Worm (Caenorhabditis elegans) whole organism, L3 larva: ENCODE results near the gene JC8.7.

ENCODE experiments used
- R02D3.7 ChIP-seq: fragments of 150-350 bp; optimal IDR thresholded peaks from 2 replicates; lab custom pipeline; 2014; ENCODE audit warnings: missing biosample characterization, missing genetic modification characterization
- ZK546.5 ChIP-seq: sonication (generic microtip); optimal IDR thresholded peaks from 2 replicates; lab custom pipeline; 2017; ENCODE audit warnings: missing biosample characterization, missing genetic modification characterization
- aly-2 ChIP-seq: fragments of 150-350 bp; optimal IDR thresholded peaks from 2 replicates; lab custom pipeline; 2014; ENCODE audit warnings: missing biosample characterization, missing genetic modification characterization
- ceh-9 ChIP-seq: sonication (generic microtip); optimal IDR thresholded peaks from 2 replicates; lab custom pipeline; 2018; ENCODE audit warnings: missing biosample characterization, missing genetic modification characterization
- daf-12 ChIP-seq: fragments of 150-350 bp; optimal IDR thresholded peaks from 2 replicates; lab custom pipeline; 2014; ENCODE audit warnings: missing biosample characterization, missing genetic modification reagents, missing genetic modification characterization
- egl-27 ChIP-seq: sonication (generic microtip); optimal IDR thresholded peaks from 4 replicates; lab custom pipeline; 2017; ENCODE audit warnings: missing biosample characterization, missing genetic modification reagents, missing genetic modification characterization
- elt-1 ChIP-seq: fragments of 150-350 bp; optimal IDR thresholded peaks from 2 replicates; lab custom pipeline; 2014; ENCODE audit warnings: missing biosample characterization, missing genetic modification characterization
- elt-2 ChIP-seq: sonication (generic microtip); optimal IDR thresholded peaks from 2 replicates; lab custom pipeline; 2016; ENCODE audit warnings: missing genetic modification reagents, mild to moderate bottlenecking, missing genetic modification characterization, missing compliant biosample characterization
- elt-3 ChIP-seq, 3 experiments: fragments of 150-350 bp in 1 of 3; sonication (generic microtip) in 2 of 3; optimal IDR thresholded peaks; 2 replicates in 2 of 3; 4 replicates in 1 of 3; lab custom pipeline; 2014 to 2017; ENCODE audit warnings: missing biosample characterization in 3 of 3, missing genetic modification characterization in 3 of 3
- eor-1 ChIP-seq, 2 experiments: fragments of 150-350 bp; optimal IDR thresholded peaks; 2 replicates each; lab custom pipeline; 2014 to 2018; ENCODE audit warnings: missing biosample characterization in 2 of 2, missing genetic modification characterization in 2 of 2
- fkh-2 ChIP-seq: fragments of 150-350 bp; optimal IDR thresholded peaks from 2 replicates; lab custom pipeline; 2014; ENCODE audit warnings: missing biosample characterization, missing genetic modification reagents, missing genetic modification characterization
- fos-1 ChIP-seq: fragments of 150-350 bp; optimal IDR thresholded peaks from 2 replicates; lab custom pipeline; 2014; ENCODE audit warnings: missing biosample characterization, missing genetic modification characterization
- jun-1 ChIP-seq: fragments of 150-350 bp; optimal IDR thresholded peaks from 2 replicates; lab custom pipeline; 2014; ENCODE audit warnings: missing biosample characterization, missing genetic modification reagents, missing genetic modification characterization
- lin-15B ChIP-seq: fragments of 150-350 bp; optimal IDR thresholded peaks from 2 replicates; lab custom pipeline; 2014; ENCODE audit warnings: missing biosample characterization, missing genetic modification characterization
- lin-39 ChIP-seq: fragments of 150-350 bp; optimal IDR thresholded peaks from 2 replicates; lab custom pipeline; 2018; ENCODE audit warnings: missing biosample characterization, missing genetic modification reagents, missing genetic modification characterization
- mdl-1 ChIP-seq: fragments of 150-350 bp; optimal IDR thresholded peaks from 2 replicates; lab custom pipeline; 2014; ENCODE audit warnings: missing biosample characterization, missing genetic modification characterization
- mml-1 ChIP-seq: fragments of 150-350 bp; sonication (generic microtip); optimal IDR thresholded peaks from 3 replicates; lab custom pipeline; 2014; ENCODE audit warnings: missing biosample characterization, missing genetic modification characterization
- nfya-1 ChIP-seq: sonication (generic microtip); optimal IDR thresholded peaks from 2 replicates; lab custom pipeline; 2017; ENCODE audit warnings: missing genetic modification characterization, mild to moderate bottlenecking, missing compliant biosample characterization, antibody characterized with exemption, moderate library complexity; ENCODE audit not compliant: insufficient read depth
- nhr-11 ChIP-seq: fragments of 150-350 bp; optimal IDR thresholded peaks from 2 replicates; lab custom pipeline; 2014; ENCODE audit warnings: missing biosample characterization, missing genetic modification characterization
- nhr-12 ChIP-seq: fragments of 150-350 bp; optimal IDR thresholded peaks from 2 replicates; lab custom pipeline; 2014; ENCODE audit warnings: missing biosample characterization, missing genetic modification characterization
- nhr-23 ChIP-seq: fragments of 150-350 bp; optimal IDR thresholded peaks from 2 replicates; lab custom pipeline; 2014; ENCODE audit warnings: missing biosample characterization, missing genetic modification reagents, missing genetic modification characterization
- nhr-237 ChIP-seq: fragments of 150-350 bp; optimal IDR thresholded peaks from 2 replicates; lab custom pipeline; 2014; ENCODE audit warnings: missing biosample characterization, missing genetic modification characterization
- nhr-25 ChIP-seq: sonication (generic microtip); optimal IDR thresholded peaks from 2 replicates; lab custom pipeline; 2017; ENCODE audit warnings: missing biosample characterization, missing genetic modification characterization
- nhr-43 ChIP-seq: sonication (generic microtip); optimal IDR thresholded peaks from 2 replicates; lab custom pipeline; 2016; ENCODE audit warnings: mild to moderate bottlenecking, missing genetic modification characterization, missing compliant biosample characterization; ENCODE audit not compliant: poor library complexity, severe bottlenecking
- nhr-76 ChIP-seq: fragments of 150-350 bp; sonication (generic microtip); optimal IDR thresholded peaks from 5 replicates; lab custom pipeline; 2014; ENCODE audit warnings: missing biosample characterization, missing genetic modification characterization
- nhr-77 ChIP-seq: fragments of 150-350 bp; optimal IDR thresholded peaks from 2 replicates; lab custom pipeline; 2014; ENCODE audit warnings: missing biosample characterization, missing genetic modification characterization
- pqm-1 ChIP-seq: fragments of 150-350 bp; optimal IDR thresholded peaks from 2 replicates; lab custom pipeline; 2017; ENCODE audit warnings: missing biosample characterization, missing genetic modification characterization, inconsistent platforms
- sea-2 ChIP-seq: fragments of 150-350 bp; sonication (generic microtip); optimal IDR thresholded peaks from 4 replicates; lab custom pipeline; 2014; ENCODE audit warnings: missing biosample characterization, missing genetic modification reagents, missing genetic modification characterization
- skn-1 ChIP-seq: fragments of 150-350 bp; optimal IDR thresholded peaks from 2 replicates; lab custom pipeline; 2014; ENCODE audit warnings: missing biosample characterization, missing genetic modification characterization
- snpc-4 ChIP-seq: fragments of 150-350 bp; optimal IDR thresholded peaks from 2 replicates; lab custom pipeline; 2014; ENCODE audit warnings: missing biosample characterization, missing genetic modification characterization
- tbx-2 ChIP-seq: sonication (generic microtip); optimal IDR thresholded peaks from 2 replicates; lab custom pipeline; 2016; ENCODE audit warnings: mild to moderate bottlenecking, missing genetic modification characterization, missing compliant biosample characterization
- unc-39 ChIP-seq: sonication (generic microtip); optimal IDR thresholded peaks from 4 replicates; lab custom pipeline; 2017; ENCODE audit warnings: missing biosample characterization, missing genetic modification characterization
- ztf-11 ChIP-seq: fragments of 150-350 bp; optimal IDR thresholded peaks from 2 replicates; lab custom pipeline; 2014; ENCODE audit warnings: missing biosample characterization, missing genetic modification characterization
- ztf-4 ChIP-seq: fragments of 150-350 bp; optimal IDR thresholded peaks from 2 replicates; lab custom pipeline; 2014; ENCODE audit warnings: missing biosample characterization, missing genetic modification characterization

The JC8.7 gene

DNA sequence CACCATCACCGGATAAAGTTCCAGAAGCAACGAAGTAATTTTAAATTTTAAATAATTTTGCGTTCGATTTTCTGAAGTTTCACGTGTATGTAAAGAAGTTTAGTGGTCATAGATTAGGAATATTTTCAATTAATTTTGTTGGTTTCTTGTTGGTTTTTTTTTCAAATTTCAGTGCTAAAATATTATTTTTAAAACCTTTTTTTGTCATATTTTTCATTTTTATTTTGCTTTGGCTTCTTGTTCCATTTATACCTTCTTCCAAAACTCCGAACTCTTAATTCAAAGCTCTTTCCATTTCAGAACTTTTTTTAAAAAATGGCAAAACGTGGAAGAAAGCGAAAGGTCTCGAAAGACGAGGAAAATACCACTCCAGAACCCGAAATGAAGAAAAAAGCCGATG is at the start of gene JC8.7:
JC8.7 (plus strand) TSS at position 301 of the 400 bp plus-strand sequence.
- TF ChIP-seq elt-2 (no peak), lin-39 (tag; lab: Kevin White, UChicago) (no peak), daf-12 (tag; lab: Kevin White, UChicago) (no peak), mml-1 (tag; lab: Kevin White, UChicago) (no peak), aly-2 (tag; lab: Kevin White, UChicago) (no peak), ZK546.5 (no peak), nhr-76 (tag; lab: Kevin White, UChicago) (no peak), tbx-2 (tag; lab: Kevin White, UChicago) (no peak), elt-1 (no peak), ceh-9 (tag; lab: Kevin White, UChicago) (no peak), nhr-11 (tag; lab: Kevin White, UChicago) (no peak), sea-2 (no peak), fkh-2 (tag; lab: Kevin White, UChicago) (no peak), skn-1 (tag; lab: Kevin White, UChicago) (no peak), ztf-11 (tag; lab: Kevin White, UChicago) (no peak), ztf-4 (tag; lab: Kevin White, UChicago) (no peak), nhr-23 (tag; lab: Kevin White, UChicago) (no peak), egl-27 (tag; lab: Kevin White, UChicago) (no peak), nhr-237 (tag; lab: Kevin White, UChicago) (no peak)

DNA sequence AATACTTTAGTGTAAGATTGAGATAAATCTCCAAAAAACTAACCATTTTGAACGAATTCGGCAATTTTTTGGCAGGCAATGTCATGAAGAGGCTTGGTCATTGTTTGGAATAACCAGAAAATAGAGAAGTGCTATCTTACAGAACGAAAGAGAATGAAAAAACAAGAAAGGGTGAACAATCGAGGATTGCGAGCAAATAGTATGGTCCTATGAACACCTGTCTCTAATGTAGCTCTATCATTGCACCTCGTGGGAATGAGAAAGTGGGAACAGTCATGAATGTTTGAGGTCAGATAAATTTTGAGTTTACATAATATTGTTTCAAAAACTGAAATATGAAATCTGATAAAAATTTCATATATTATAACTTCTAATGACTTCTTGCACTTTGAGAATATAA is 49.8 kb upstream of the JC8.7 start, which contains the start of gene C48D1.1:
C48D1.1 (minus strand) TSS at position 101 of the 400 bp plus-strand sequence.
- no peak for TF ChIP-seq nhr-237 (tag; lab: Kevin White, UChicago)
- no peak for TF ChIP-seq nhr-77
- no peak for TF ChIP-seq sea-2
- TF ChIP-seq nhr-43 (tag; lab: Kevin White, UChicago) = no peak
- TF ChIP-seq mdl-1 (tag; lab: Kevin White, UChicago) = no peak
- no peak for TF ChIP-seq snpc-4 (tag; lab: Kevin White, UChicago)
- no peak for TF ChIP-seq jun-1
- no peak for TF ChIP-seq ztf-4 (tag; lab: Kevin White, UChicago)
- no peak for TF ChIP-seq R02D3.7
- TF ChIP-seq fos-1 (tag; lab: Kevin White, UChicago) = no peak
- TF ChIP-seq nfya-1 = no peak
- no peak for TF ChIP-seq pqm-1 (tag; lab: Kevin White, UChicago)
- no peak for TF ChIP-seq nhr-76 (tag; lab: Kevin White, UChicago)
- no peak for TF ChIP-seq nhr-11 (tag; lab: Kevin White, UChicago)
- TF ChIP-seq ZK546.5 = no peak
- no peak for TF ChIP-seq unc-39 (tag; lab: Kevin White, UChicago)
- TF ChIP-seq tbx-2 (tag; lab: Kevin White, UChicago) = no peak
- no peak for TF ChIP-seq nhr-12 (tag; lab: Kevin White, UChicago)

DNA sequence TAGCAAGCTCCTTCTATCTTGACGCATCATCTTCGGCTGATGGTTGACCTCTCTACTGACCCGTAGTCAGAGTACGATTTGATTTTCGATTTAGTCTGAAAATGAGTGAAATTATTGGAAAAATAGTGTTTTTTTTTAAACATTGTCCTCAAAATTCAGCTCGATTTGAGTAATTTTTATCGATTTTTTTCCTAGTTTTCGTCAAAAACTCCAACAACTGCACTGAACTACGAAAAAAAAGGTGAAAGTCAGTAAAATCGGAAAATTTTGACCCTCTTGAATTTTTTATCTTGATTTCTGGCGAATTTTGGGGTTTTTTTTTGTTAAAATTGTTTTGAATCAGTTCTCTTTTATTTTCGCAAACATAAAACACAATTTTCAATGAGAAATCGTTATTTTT is 43.0 kb upstream of the JC8.7 start, which contains the start of gene ced-3:
ced-3 (minus strand) TSS at position 101 of the 400 bp plus-strand sequence.
- TF ChIP-seq eor-1 (tag; optimal IDR thresholded peaks at IDR 0.05; lab: Kevin White, UChicago) (no peak), daf-12 (tag; lab: Kevin White, UChicago) (no peak), lin-39 (tag; lab: Kevin White, UChicago) (no peak), tbx-2 (tag; lab: Kevin White, UChicago) (no peak), skn-1 (tag; lab: Kevin White, UChicago) (no peak), unc-39 (tag; lab: Kevin White, UChicago) (no peak), fkh-2 (tag; lab: Kevin White, UChicago) (no peak), sea-2 (no peak), lin-15B (tag; lab: Kevin White, UChicago) (no peak), ztf-4 (tag; lab: Kevin White, UChicago) (no peak), mml-1 (tag; lab: Kevin White, UChicago) (no peak)

DNA sequence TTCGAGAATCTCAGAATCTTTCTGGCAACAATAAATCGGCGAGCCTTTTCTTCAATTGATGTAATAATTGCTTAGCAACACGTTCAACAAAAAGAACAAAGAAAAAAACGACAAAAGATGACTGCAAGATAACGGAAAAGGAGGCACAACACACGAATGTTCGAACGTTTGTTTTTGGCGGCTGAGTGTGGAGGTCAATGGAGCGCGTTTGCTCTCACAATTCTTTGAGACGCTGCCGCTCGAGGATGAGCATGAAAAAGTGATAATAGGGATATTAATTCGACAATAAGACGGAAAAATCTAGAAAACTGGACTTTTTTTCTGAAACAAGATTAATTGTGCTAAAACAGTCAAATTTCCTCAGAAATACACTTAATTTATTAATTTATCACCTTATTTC is 41.2 kb upstream of the JC8.7 start:
- TF ChIP-seq nfya-1 (peak; percentile 49), pqm-1 (tag; lab: Kevin White, UChicago) (peak; percentile 7), elt-2 (peak; percentile 34), mml-1 (tag; lab: Kevin White, UChicago) (no peak), nhr-25 (no peak), lin-15B (tag; lab: Kevin White, UChicago) (peak; percentile 51), unc-39 (tag; lab: Kevin White, UChicago) (no peak), sea-2 (no peak)

DNA sequence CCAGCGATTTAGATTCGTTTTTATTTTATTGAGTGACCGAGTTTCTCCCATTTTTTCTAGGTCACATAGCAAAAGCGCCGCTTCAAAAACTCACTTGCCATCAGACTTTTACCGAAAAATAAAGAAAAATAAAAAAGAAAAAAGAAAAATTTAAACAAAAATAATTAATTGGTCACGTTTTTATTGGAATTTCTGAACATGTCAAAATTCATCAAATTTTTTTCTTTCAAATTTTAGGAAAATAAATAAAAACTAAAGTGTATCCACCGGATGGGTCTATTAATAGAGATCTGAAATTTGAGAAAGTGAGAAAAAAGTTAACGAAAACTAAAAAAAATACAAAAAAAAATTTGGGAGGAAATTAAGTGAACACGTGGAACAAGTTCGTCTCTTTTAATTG is 37.5 kb upstream of the JC8.7 start, which contains the start of gene C48D1.9:
C48D1.9 (minus strand) TSS at position 101 of the 400 bp plus-strand sequence.
- TF ChIP-seq ztf-11 (tag; lab: Kevin White, UChicago) (no peak), elt-3 (tag; optimal IDR thresholded peaks at IDR 0.05; lab: Kevin White, UChicago) (no peak), nhr-12 (tag; lab: Kevin White, UChicago) (no peak), nhr-237 (tag; lab: Kevin White, UChicago) (no peak), nhr-77 (no peak)
